Worm (Caenorhabditis elegans): ENCODE data around the gene ZC196.4.

ZC196.4 gene

ce11 chrV:8781164-8781563, 48.3 kb downstream of the ZC196.4 start:
- TF ChIP-seq snpc-4 (tag; optimal IDR thresholded peaks at IDR 0.05), result no peak
- no peak for TF ChIP-seq lsy-2 (tag; optimal IDR thresholded peaks at IDR 0.05)
- TF ChIP-seq ceh-43 (GFP tag; optimal IDR thresholded peaks at IDR 0.05), result no peak
- TF ChIP-seq lin-32 (GFP tag; optimal IDR thresholded peaks at IDR 0.05), result no peak
- no peak for TF ChIP-seq ceh-39 (tag; optimal IDR thresholded peaks at IDR 0.05)
- no peak for TF ChIP-seq sem-2 (GFP tag; optimal IDR thresholded peaks at IDR 0.05)
- TF ChIP-seq ces-1 (GFP tag; optimal IDR thresholded peaks at IDR 0.05), result no peak
- TF ChIP-seq nhr-237 (tag; optimal IDR thresholded peaks at IDR 0.05), result no peak
- TF ChIP-seq elt-1 (tag; optimal IDR thresholded peaks at IDR 0.05; ENCODE audit: borderline replicate concordance, insufficient read depth), result no peak
- no peak for TF ChIP-seq ceh-83 (GFP tag; optimal IDR thresholded peaks at IDR 0.05)
- TF ChIP-seq nhr-76 (tag; optimal IDR thresholded peaks at IDR 0.05), result no peak
- no peak for TF ChIP-seq elt-3 (tag; optimal IDR thresholded peaks at IDR 0.05)
- no peak for TF ChIP-seq unc-120 (tag; optimal IDR thresholded peaks at IDR 0.05; ENCODE audit: poor library complexity, severe bottlenecking)
- TF ChIP-seq unc-39 (tag; optimal IDR thresholded peaks at IDR 0.05), result no peak
- no peak for TF ChIP-seq sptf-1 (tag; optimal IDR thresholded peaks at IDR 0.05)
- no peak for TF ChIP-seq blmp-1 (tag; optimal IDR thresholded peaks at IDR 0.05)
- TF ChIP-seq cnd-1 (tag; optimal IDR thresholded peaks at IDR 0.05), result no peak
- no peak for TF ChIP-seq ham-2 (GFP tag; optimal IDR thresholded peaks at IDR 0.05)

DNA sequence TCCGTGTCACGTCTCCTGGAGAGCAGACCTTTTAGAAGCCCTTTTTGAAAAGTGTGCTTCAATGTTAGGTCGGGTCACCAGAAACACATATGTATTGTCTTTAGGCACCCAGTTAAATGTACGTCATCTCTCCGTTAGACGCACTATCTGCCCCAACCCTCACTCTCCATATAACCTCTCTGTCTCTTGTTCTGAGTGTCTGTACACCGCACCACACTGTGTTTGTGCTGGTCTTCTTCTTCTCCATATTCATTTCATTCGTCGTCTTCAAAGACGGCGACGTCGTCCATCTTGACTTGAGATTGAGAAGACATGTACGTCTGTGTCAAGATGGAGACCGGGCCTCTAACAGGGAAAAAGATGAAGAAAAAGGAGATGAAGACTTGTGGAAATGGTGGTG, 49.2 kb downstream of the ZC196.4 start:
- TF ChIP-seq pha-4 (tag; optimal IDR thresholded peaks at IDR 0.05), result no peak
- TF ChIP-seq sptf-1 (tag; optimal IDR thresholded peaks at IDR 0.05), result peak; percentile 33

DNA sequence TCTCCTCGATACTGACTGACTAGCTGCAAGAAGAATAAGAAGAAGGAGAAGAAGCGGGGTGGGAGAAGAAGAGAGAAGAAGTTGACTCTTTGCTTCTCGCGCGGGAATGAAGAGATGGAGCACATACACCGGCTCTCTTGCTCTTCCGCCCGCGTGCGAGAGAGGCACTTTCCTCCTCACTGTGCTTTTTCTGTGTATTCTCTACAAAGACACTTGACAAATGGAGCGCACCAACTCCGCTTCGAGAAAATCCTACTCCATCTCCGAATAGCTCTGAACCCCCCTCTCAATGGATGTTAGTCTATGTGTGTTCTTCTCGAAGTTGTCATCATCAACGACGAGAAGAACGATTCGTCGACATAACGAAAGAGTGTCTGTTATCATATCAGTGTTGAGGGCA, 51.6 kb downstream of the ZC196.4 start:
- TF ChIP-seq hlh-1 (tag; optimal IDR thresholded peaks at IDR 0.05) (peak; percentile 31), nhr-12 (tag; optimal IDR thresholded peaks at IDR 0.05) (no peak), elt-1 (tag; optimal IDR thresholded peaks at IDR 0.05; ENCODE audit: borderline replicate concordance, insufficient read depth) (no peak), snpc-4 (tag; optimal IDR thresholded peaks at IDR 0.05) (no peak), nhr-237 (tag; optimal IDR thresholded peaks at IDR 0.05) (no peak), pha-4 (tag; optimal IDR thresholded peaks at IDR 0.05) (peak; percentile 48), flh-1 (GFP tag; optimal IDR thresholded peaks at IDR 0.05) (no peak), lsy-2 (tag; optimal IDR thresholded peaks at IDR 0.05) (no peak), M03D4.4 (tag; optimal IDR thresholded peaks at IDR 0.05) (no peak), nhr-76 (tag; optimal IDR thresholded peaks at IDR 0.05) (no peak), mep-1 (tag; optimal IDR thresholded peaks at IDR 0.05) (peak; percentile 28), ces-1 (GFP tag; optimal IDR thresholded peaks at IDR 0.05) (no peak), tbx-8 (GFP tag; optimal IDR thresholded peaks at IDR 0.05) (no peak), unc-120 (tag; optimal IDR thresholded peaks at IDR 0.05; ENCODE audit: poor library complexity, severe bottlenecking) (no peak), lin-13 (tag; optimal IDR thresholded peaks at IDR 0.05) (no peak), nhr-28 (tag; optimal IDR thresholded peaks at IDR 0.05) (no peak), unc-39 (tag; optimal IDR thresholded peaks at IDR 0.05) (no peak), ztf-11 (tag; optimal IDR thresholded peaks at IDR 0.05) (no peak), blmp-1 (tag; optimal IDR thresholded peaks at IDR 0.05) (no peak), lin-32 (GFP tag; optimal IDR thresholded peaks at IDR 0.05) (no peak), cnd-1 (tag; optimal IDR thresholded peaks at IDR 0.05) (no peak), zip-8 (tag; optimal IDR thresholded peaks at IDR 0.05) (no peak), unc-62 (GFP tag; optimal IDR thresholded peaks at IDR 0.05) (no peak), sptf-1 (tag; optimal IDR thresholded peaks at IDR 0.05) (no peak)
